Worm (Caenorhabditis elegans): ENCODE results near the gene str-83.

The str-83 gene

DNA sequence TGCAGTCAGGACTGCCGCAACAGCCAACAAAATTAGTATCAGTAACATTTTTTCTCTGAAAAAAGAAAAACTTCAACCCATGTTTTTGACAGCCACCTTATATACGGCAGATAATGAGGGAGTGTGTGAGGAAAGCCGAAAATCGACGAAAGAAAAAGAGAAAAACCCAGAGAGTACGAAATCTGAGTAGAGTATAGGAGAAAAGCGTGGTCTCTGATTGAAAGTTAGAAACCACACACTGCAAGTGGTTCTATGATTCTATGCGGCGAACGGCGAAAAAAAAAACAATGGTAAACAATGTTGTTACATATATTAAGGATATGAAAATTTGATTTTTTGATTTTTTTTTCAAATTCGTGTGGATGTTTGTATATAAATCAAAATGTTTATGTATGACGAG lies 9.3 kb upstream of the str-83 start, which contains the start of gene cyp-34A8:
Gene cyp-34A8 (minus strand): TSS at position 62 of the 400 bp plus-strand sequence.
- TF ChIP-seq W03F9.2 (tag; optimal IDR thresholded peaks at IDR 0.05): no peak
- no peak for TF ChIP-seq him-1 (tag; optimal IDR thresholded peaks at IDR 0.05)
- no peak for TF ChIP-seq dao-5 (tag; optimal IDR thresholded peaks at IDR 0.05)

DNA sequence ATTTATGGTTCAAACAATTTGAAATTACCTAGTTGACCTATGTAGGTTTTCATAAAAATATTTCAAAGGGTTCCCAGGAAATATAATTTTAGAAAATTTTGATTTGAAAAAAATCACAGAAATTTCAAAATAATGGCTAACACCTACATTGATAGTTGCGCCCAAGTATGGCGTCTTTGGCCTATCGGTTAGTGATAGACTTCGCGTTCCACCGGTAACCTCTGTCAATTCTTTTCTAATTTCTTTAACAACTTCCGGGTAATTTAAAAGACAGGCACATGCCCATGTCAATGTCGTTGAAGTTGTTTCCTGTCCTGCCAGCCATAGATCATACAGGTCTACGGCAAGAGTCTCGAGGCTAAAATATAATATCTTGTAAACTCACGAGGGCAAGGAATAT lies 8.1 kb upstream of the str-83 start:
- TF ChIP-seq W03F9.2 (tag; optimal IDR thresholded peaks at IDR 0.05) (no peak), him-1 (tag; optimal IDR thresholded peaks at IDR 0.05) (no peak), dao-5 (tag; optimal IDR thresholded peaks at IDR 0.05) (no peak)

DNA sequence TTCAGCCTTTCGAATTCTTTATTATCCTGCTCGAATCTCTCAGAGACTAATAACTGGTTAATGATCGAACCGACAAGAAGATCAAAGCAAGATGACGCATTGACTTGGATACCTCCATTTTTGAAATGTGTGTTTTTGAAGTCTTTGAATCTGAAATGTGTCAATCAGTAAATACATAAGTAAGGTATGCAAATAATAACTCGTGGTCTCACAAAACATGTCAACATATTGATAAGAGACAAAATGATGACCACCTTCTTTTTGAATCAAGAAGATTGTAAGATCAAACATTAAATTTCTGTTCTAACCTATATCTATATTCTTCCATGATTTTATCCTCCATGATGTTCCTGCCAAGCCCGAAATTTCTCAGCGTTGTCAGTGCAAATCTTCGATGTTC lies 7.4 kb upstream of the str-83 start:
- TF ChIP-seq W03F9.2 (tag; optimal IDR thresholded peaks at IDR 0.05) (no peak), him-1 (tag; optimal IDR thresholded peaks at IDR 0.05) (no peak), dao-5 (tag; optimal IDR thresholded peaks at IDR 0.05) (no peak)

DNA sequence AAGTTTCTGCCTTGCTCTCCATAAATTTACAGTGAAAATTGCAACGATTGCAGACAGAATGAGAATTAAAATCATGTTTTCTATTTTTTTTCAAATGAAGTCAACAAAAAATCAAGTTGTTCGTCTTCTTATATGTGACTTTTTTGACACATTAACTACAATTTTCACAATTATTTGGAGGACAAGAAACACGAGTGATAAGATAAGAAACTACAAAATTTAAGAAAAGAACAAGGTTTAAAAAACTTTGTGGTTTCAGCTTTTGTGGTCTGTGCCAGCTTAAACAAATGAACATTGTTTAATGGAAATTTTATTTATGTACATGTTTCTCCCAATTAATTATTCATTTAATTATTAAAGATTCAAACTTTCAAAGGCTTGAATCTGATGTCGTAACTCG lies 6.7 kb upstream of the str-83 start, which contains the start of gene cyp-34A9:
Gene cyp-34A9 (minus strand): TSS at position 131 of the 400 bp plus-strand sequence.
- TF ChIP-seq W03F9.2 (tag; optimal IDR thresholded peaks at IDR 0.05) (no peak), dao-5 (tag; optimal IDR thresholded peaks at IDR 0.05) (no peak), him-1 (tag; optimal IDR thresholded peaks at IDR 0.05) (no peak)

DNA sequence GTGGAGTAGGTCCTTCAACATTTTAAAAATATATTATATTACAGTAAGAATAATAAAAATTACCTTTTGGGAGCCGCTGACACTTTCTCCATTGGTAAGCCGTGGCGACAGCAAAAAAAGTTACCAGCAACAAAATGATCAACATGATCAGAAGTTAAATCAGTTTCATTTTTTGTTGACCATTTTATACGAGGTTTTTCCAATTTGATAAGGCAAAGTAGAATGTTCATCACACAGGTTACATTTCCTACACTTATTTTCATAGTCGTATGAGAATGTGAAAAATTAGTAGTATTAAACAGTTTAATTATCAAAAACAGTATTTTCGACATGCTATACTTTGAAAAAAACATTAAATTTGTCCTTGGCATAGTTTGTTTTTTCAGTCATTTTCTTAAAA lies 4.2 kb upstream of the str-83 start, which contains the start of gene cyp-34A10:
Gene cyp-34A10 (minus strand): TSS at position 146 of the 400 bp plus-strand sequence.
- TF ChIP-seq dao-5 (tag; optimal IDR thresholded peaks at IDR 0.05) (no peak), W03F9.2 (tag; optimal IDR thresholded peaks at IDR 0.05) (no peak), him-1 (tag; optimal IDR thresholded peaks at IDR 0.05) (no peak)

DNA sequence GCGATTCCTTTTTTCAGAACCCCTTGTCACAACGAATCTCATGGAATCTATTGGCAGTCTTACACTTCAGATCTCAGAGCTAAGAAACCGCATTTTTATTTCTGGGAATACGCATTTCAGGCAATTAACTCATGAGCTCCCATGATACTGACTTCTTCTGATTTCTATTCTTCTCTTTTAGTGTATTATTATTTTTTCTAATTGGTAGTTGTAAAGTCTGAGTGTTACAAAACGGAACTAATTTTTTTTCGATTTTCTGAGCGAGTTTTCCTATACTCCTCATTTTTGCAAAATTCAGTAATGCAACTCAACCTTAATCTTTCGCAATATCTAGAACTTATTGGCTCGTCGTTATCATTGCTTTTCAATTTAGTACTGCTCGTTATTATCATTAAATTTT lies 2.7 kb upstream of the str-83 start, which contains the start of gene str-82:
Gene str-82 (plus strand): TSS at position 301 of the 400 bp plus-strand sequence.
- TF ChIP-seq dao-5 (tag; optimal IDR thresholded peaks at IDR 0.05) (no peak), him-1 (tag; optimal IDR thresholded peaks at IDR 0.05) (no peak), W03F9.2 (tag; optimal IDR thresholded peaks at IDR 0.05) (no peak)

DNA sequence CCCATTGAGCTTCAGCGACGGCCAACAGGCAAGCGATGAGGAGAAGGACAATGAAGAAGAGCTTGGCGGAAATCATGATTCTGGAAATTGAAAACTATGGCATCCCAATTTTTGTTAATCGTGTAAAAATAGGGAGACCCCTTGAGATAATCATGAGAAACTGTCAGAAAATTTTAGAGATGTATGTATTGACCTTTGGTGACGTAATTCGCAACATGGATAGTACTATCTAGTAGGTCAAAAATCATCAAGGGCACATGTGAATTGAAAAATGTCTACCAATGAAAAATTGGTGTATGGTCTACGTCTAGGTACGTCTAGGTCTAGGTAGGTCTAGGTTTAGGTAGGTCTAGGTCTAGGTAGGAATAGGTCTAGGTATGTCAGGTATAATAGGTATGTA lies 2.0 kb downstream of the str-83 start, which contains the start of gene nlp-34:
Gene nlp-34 (minus strand): TSS at position 82 of the 400 bp plus-strand sequence.
- TF ChIP-seq dao-5 (tag; optimal IDR thresholded peaks at IDR 0.05) (no peak), W03F9.2 (tag; optimal IDR thresholded peaks at IDR 0.05) (no peak), him-1 (tag; optimal IDR thresholded peaks at IDR 0.05) (no peak)

DNA sequence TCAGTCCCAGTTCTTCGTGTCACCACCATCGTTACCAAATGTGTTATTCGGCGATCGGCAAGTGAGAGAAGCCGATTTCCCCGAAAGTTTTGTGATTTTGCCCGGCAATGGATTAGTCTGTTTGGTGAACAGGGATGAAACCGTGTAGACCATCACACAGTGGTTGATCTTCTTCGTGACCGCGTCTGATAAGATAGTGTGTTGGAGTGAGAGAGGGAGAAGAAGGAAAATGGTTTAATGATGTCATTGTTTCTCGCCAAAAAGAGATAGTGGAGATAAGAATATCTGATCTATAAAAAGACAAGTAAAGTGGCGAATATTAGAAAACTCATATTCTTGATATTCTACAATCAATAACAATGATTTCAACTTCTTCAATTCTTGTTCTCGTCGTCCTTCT lies 2.8 kb downstream of the str-83 start, which contains the start of gene nlp-31:
Gene nlp-31 (plus strand): TSS at position 237 of the 400 bp plus-strand sequence.
- TF ChIP-seq him-1 (tag; optimal IDR thresholded peaks at IDR 0.05): no peak
- TF ChIP-seq W03F9.2 (tag; optimal IDR thresholded peaks at IDR 0.05): no peak
- no peak for TF ChIP-seq dao-5 (tag; optimal IDR thresholded peaks at IDR 0.05)

DNA sequence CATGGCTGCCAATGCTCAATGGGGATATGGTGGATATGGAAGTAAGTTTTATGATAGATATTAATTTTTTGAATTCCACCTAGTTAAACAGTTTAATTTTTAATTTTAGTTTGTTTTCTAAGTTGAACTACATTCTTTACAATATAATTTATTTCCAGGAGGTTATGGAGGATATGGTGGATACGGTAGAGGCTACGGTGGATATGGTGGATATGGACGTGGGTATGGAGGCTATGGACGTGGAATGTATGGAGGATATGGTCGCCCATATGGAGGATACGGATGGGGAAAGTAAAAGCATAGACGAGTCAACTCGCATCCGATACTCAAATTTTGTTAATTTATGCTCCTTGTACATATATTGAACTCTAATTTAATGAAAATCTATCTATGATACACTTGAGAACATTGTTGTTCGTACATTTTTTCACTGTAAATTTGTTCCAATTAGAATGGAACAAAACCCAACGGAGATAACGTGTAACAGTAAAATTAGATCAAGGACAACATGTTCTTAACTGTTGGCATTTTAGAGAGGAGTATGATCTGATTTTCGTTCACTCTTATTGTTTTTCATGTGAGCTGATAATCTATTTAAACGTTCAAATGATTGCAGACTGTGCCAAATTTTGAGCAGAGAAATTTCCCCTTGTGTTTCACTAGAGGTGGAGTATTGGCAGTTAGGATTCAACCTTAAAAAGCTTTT lies 3.3 kb downstream of the str-83 start:
- no peak for TF ChIP-seq him-1 (tag; optimal IDR thresholded peaks at IDR 0.05)

DNA sequence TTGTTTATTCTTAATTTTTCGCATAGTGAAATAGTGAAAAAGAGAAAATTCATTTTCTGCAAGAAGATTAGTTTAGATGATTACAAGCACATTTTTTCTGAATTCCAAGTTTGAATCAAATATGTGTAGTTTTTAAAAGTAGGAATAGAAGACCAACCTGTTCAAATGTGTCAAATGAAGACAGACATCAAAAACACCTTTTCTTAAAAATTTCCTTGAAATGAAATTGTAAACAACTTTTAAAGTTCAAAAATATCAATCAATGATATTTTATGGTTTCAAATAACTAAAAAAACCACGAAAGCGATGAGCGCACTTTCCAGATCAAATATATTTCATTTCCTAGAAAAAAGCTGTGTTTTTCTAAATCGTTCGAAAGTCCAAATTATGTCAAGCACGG lies 4.6 kb downstream of the str-83 start, which contains the start of gene nlp-30:
Gene nlp-30 (plus strand): TSS at position 301 of the 400 bp plus-strand sequence.
- TF ChIP-seq him-1 (tag; optimal IDR thresholded peaks at IDR 0.05) (no peak), W03F9.2 (tag; optimal IDR thresholded peaks at IDR 0.05) (no peak), dao-5 (tag; optimal IDR thresholded peaks at IDR 0.05) (no peak)

DNA sequence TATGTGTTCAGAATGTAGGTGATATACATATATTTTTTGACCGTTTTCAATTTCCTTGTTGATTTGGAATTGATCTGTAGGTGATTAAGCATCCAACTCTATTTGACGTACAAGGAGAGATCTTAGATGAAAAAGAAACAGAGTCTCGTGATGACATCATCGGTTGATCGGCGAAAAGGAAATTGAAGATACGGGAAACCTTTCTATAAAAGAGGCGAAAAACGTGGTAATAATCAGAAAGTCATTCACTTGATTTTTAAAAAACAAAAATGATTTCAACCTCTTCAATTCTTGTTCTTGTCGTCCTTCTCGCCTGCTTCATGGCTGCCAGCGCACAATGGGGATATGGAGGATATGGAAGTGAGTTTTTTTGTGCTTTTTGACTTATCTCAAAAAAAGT lies 7.1 kb downstream of the str-83 start, which contains the start of gene nlp-29:
Gene nlp-29 (plus strand): TSS at position 248 of the 400 bp plus-strand sequence.
- TF ChIP-seq dao-5 (tag; optimal IDR thresholded peaks at IDR 0.05) (no peak), him-1 (tag; optimal IDR thresholded peaks at IDR 0.05) (no peak), W03F9.2 (tag; optimal IDR thresholded peaks at IDR 0.05) (no peak)

DNA sequence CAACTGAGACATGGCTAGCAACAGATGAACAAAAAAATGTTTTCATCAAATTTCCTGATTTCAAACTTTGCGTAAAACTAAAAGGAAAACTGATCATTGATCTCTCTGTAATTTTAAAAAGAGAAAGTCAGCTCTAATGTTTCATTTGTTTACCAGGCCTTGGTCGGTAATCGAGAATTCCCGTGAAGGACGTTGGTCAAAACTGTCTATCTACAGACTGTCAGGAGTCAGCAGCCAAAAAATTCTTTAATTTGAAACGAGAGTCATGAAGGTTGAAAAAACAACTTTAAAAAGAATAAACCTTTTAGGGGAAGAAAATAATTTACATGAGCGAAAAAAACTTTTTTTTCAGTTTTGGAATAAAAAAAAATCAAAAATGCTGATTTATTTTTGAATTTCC lies 8.0 kb downstream of the str-83 start:
- no peak for TF ChIP-seq dao-5 (tag; optimal IDR thresholded peaks at IDR 0.05)
- TF ChIP-seq W03F9.2 (tag; optimal IDR thresholded peaks at IDR 0.05): no peak
- no peak for TF ChIP-seq him-1 (tag; optimal IDR thresholded peaks at IDR 0.05)

DNA sequence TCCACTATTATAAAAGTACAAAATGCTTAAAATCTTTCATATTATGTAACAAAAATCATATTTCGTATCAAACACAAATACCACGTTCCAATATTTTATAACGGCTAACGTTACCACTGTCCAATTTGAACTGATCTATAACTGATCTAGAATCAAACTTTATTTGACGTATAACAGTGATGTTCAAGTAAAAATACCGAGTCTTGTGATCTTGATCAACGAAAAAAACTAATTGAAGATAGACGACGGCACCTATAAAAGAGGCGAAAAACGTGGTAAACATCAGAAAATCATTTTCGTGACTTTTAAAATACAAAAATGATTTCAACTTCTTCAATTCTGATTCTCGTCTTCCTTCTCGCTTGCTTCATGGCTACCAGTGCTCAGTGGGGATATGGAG lies 10.6 kb downstream of the str-83 start, which contains the start of gene nlp-28:
Gene nlp-28 (plus strand): TSS at position 285 of the 400 bp plus-strand sequence.
- no peak for TF ChIP-seq W03F9.2 (tag; optimal IDR thresholded peaks at IDR 0.05)
- TF ChIP-seq dao-5 (tag; optimal IDR thresholded peaks at IDR 0.05): no peak
- no peak for TF ChIP-seq him-1 (tag; optimal IDR thresholded peaks at IDR 0.05)

DNA sequence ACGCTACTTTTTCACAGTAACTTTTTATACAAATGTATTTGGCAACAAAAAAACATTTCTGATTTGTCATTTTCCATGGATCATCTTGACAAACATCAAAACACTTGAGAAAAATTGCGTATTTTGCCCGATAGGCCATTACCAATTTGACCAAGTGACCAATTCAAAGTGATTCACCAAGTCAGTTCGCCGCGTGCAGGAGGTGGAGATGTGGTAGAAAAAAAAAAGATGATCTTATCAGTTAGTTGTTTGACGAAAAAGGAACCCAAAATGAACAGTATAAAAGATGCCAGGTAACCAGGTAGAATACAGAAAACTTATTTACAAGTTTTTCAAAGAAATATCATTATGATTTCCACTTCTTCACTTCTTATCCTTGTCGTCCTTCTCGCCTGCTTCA lies 12.0 kb downstream of the str-83 start, which contains the start of gene nlp-27:
Gene nlp-27 (plus strand): TSS at position 309 of the 400 bp plus-strand sequence.
- no peak for TF ChIP-seq dao-5 (tag; optimal IDR thresholded peaks at IDR 0.05)
- no peak for TF ChIP-seq W03F9.2 (tag; optimal IDR thresholded peaks at IDR 0.05)
- TF ChIP-seq him-1 (tag; optimal IDR thresholded peaks at IDR 0.05): no peak

Data from whole organism, L4/young adult.